Fruit fly (Drosophila melanogaster) whole organism, wandering third instar larva: ENCODE data around the gene CG9541.

Source experiments
- Abd-B ChIP-seq: fragments of >200 bp; optimal IDR thresholded peaks from 2 replicates; lab custom pipeline; 2017; ENCODE audit warnings: missing biosample characterization, missing genetic modification characterization
- CG32264 ChIP-seq: fragments of 200-800 bp; sonication (Bioruptor generic); optimal IDR thresholded peaks from 2 replicates; lab custom pipeline; 2016; ENCODE audit warnings: missing biosample characterization, missing genetic modification characterization
- CG9705 ChIP-seq: fragments of 200-800 bp; sonication (Bioruptor generic); optimal IDR thresholded peaks from 2 replicates; lab custom pipeline; 2018; ENCODE audit warnings: missing biosample characterization, mild to moderate bottlenecking, missing genetic modification characterization
- CrebA ChIP-seq: fragments of 200-800 bp; sonication (Bioruptor generic); optimal IDR thresholded peaks from 2 replicates; lab custom pipeline; 2016; ENCODE audit warnings: missing biosample characterization, mild to moderate bottlenecking, missing genetic modification characterization, borderline replicate concordance
- Dfd ChIP-seq: fragments of >200 bp; optimal IDR thresholded peaks from 2 replicates; lab custom pipeline; 2017; ENCODE audit warnings: missing biosample characterization, missing genetic modification characterization
- Dif ChIP-seq: fragments of 200-275, 200-300 bp; sonication (Bioruptor generic); optimal IDR thresholded peaks from 2 replicates; lab custom pipeline; 2018; ENCODE audit warnings: missing biosample characterization, missing genetic modification characterization; ENCODE audit not compliant: partially characterized antibody
- GATAd ChIP-seq: sonication (Bioruptor generic); optimal IDR thresholded peaks from 2 replicates; lab custom pipeline; 2016; ENCODE audit warnings: missing biosample characterization, missing genetic modification characterization
- HLH106 ChIP-seq: fragments of 200-800 bp; optimal IDR thresholded peaks from 3 replicates; lab custom pipeline; 2019; ENCODE audit warnings: missing biosample characterization, mild to moderate bottlenecking, missing genetic modification characterization, moderate library complexity
- Hnf4 ChIP-seq: fragments of 200-800 bp; sonication (Bioruptor generic); optimal IDR thresholded peaks from 2 replicates; lab custom pipeline; 2016; ENCODE audit warnings: missing biosample characterization, mild to moderate bottlenecking, missing genetic modification characterization
- Hr78 ChIP-seq: fragments of >200 bp; optimal IDR thresholded peaks from 2 replicates; lab custom pipeline; 2017; ENCODE audit warnings: missing biosample characterization, missing genetic modification characterization
- Hr83 ChIP-seq: fragments of 200-300 bp; sonication (Bioruptor generic); optimal IDR thresholded peaks from 2 replicates; lab custom pipeline; 2016; ENCODE audit warnings: missing biosample characterization, mild to moderate bottlenecking, missing genetic modification characterization, moderate library complexity; ENCODE audit not compliant: poor library complexity, severe bottlenecking
- Jra ChIP-seq: sonication (Bioruptor generic); optimal IDR thresholded peaks from 2 replicates; lab custom pipeline; 2016; ENCODE audit warnings: missing biosample characterization, missing genetic modification characterization
- Mio ChIP-seq: sonication (Bioruptor generic); optimal IDR thresholded peaks from 2 replicates; lab custom pipeline; 2016; ENCODE audit warnings: missing biosample characterization, missing genetic modification characterization
- Myc ChIP-seq: fragments of >200 bp; optimal IDR thresholded peaks from 2 replicates; lab custom pipeline; 2017
- N ChIP-seq: fragments of >200 bp; optimal IDR thresholded peaks from 2 replicates; lab custom pipeline; 2018; ENCODE audit warnings: missing biosample characterization, missing external identifiers, missing genetic modification characterization
- OdsH ChIP-seq: fragments of 200-800 bp; sonication (Bioruptor generic); optimal IDR thresholded peaks from 2 replicates; lab custom pipeline; 2016; ENCODE audit warnings: missing biosample characterization, mild to moderate bottlenecking, missing genetic modification characterization
- Rel ChIP-seq, 2 experiments: fragments of 200-800 bp; sonication (Bioruptor generic) in 1 of 2; optimal IDR thresholded peaks; 2 replicates in 1 of 2; 3 replicates in 1 of 2; lab custom pipeline; 2016 to 2019; ENCODE audit warnings: mild to moderate bottlenecking in 2 of 2, missing biosample characterization in 2 of 2, missing genetic modification characterization in 2 of 2, moderate library complexity in 1 of 2
- Sp1 ChIP-seq: fragments of 200-800 bp; sonication (Bioruptor generic); optimal IDR thresholded peaks from 3 replicates; lab custom pipeline; 2019; ENCODE audit warnings: missing biosample characterization, mild to moderate bottlenecking, missing genetic modification characterization, moderate library complexity
- Vsx2 ChIP-seq: fragments of 200-300, 225-300 bp; sonication (Bioruptor generic); optimal IDR thresholded peaks from 2 replicates; lab custom pipeline; 2018; ENCODE audit warnings: missing biosample characterization, missing genetic modification characterization; ENCODE audit not compliant: partially characterized antibody
- br ChIP-seq: fragments of 200-800 bp; sonication (Bioruptor generic); optimal IDR thresholded peaks from 2 replicates; lab custom pipeline; 2016; ENCODE audit warnings: missing biosample characterization, missing genetic modification characterization
- brk ChIP-seq: fragments of 200-800 bp; sonication (Bioruptor generic); optimal IDR thresholded peaks from 2 replicates; lab custom pipeline; 2016; ENCODE audit warnings: missing biosample characterization, mild to moderate bottlenecking, missing genetic modification characterization
- dl ChIP-seq, 2 experiments: fragments of 175-275, 200-275 bp in 1 of 2; fragments of 200-275 bp in 1 of 2; sonication (Bioruptor generic); optimal IDR thresholded peaks; lab custom pipeline; 2018; ENCODE audit warnings: mild to moderate bottlenecking in 2 of 2, missing biosample characterization in 2 of 2, missing genetic modification characterization in 2 of 2, moderate library complexity in 2 of 2; ENCODE audit not compliant: partially characterized antibody in 2 of 2, insufficient read depth in 1 of 2
- dmrt93B ChIP-seq: fragments of 200-800 bp; sonication (Bioruptor generic); optimal IDR thresholded peaks from 2 replicates; lab custom pipeline; 2018; ENCODE audit warnings: missing biosample characterization, mild to moderate bottlenecking, missing genetic modification characterization
- dsf ChIP-seq: sonication (Bioruptor generic); optimal IDR thresholded peaks from 2 replicates; lab custom pipeline; 2016; ENCODE audit warnings: missing biosample characterization, missing genetic modification characterization, borderline replicate concordance
- ey ChIP-seq: fragments of 200-800 bp; sonication (Bioruptor generic); optimal IDR thresholded peaks from 2 replicates; lab custom pipeline; 2016; ENCODE audit warnings: missing biosample characterization, missing genetic modification characterization
- foxo ChIP-seq, 2 experiments: fragments of 200-800 bp; sonication (Bioruptor generic); optimal IDR thresholded peaks; 2 replicates in 1 of 2; 3 replicates in 1 of 2; lab custom pipeline; 2016 to 2017; ENCODE audit warnings: missing biosample characterization in 2 of 2, missing genetic modification characterization in 2 of 2
- fru ChIP-seq: fragments of 200-800 bp; sonication (Bioruptor generic); optimal IDR thresholded peaks from 3 replicates; lab custom pipeline; 2016; ENCODE audit warnings: missing biosample characterization, mild to moderate bottlenecking, missing genetic modification characterization
- h ChIP-seq: fragments of 200-800 bp; sonication (Bioruptor generic); optimal IDR thresholded peaks from 3 replicates; lab custom pipeline; 2016; ENCODE audit warnings: missing biosample characterization, mild to moderate bottlenecking, missing genetic modification characterization
- jim ChIP-seq: fragments of 175-275, 200-325 bp; sonication (Bioruptor generic); optimal IDR thresholded peaks from 2 replicates; lab custom pipeline; 2016; ENCODE audit warnings: missing biosample characterization, mild to moderate bottlenecking, missing genetic modification characterization
- lola ChIP-seq: fragments of >200 bp; optimal IDR thresholded peaks from 2 replicates; lab custom pipeline; 2017; ENCODE audit warnings: missing biosample characterization, missing genetic modification characterization
- pan ChIP-seq: fragments of >200 bp; optimal IDR thresholded peaks from 2 replicates; lab custom pipeline; 2017
- psq ChIP-seq: fragments of 200-800 bp; sonication (Bioruptor generic); optimal IDR thresholded peaks from 3 replicates; lab custom pipeline; 2017; ENCODE audit warnings: missing biosample characterization, mild to moderate bottlenecking, missing genetic modification characterization, moderate library complexity
- rgr ChIP-seq: fragments of 200-800 bp; sonication (Bioruptor generic); optimal IDR thresholded peaks from 3 replicates; lab custom pipeline; 2016; ENCODE audit warnings: missing biosample characterization, mild to moderate bottlenecking, missing genetic modification characterization
- sv ChIP-seq: fragments of 200-800 bp; sonication (Bioruptor generic); optimal IDR thresholded peaks from 3 replicates; lab custom pipeline; 2016; ENCODE audit warnings: missing biosample characterization, missing genetic modification characterization
- tai ChIP-seq: sonication (Bioruptor generic); optimal IDR thresholded peaks from 2 replicates; lab custom pipeline; 2016; ENCODE audit warnings: missing biosample characterization, missing genetic modification characterization
- usp ChIP-seq: fragments of >200 bp; optimal IDR thresholded peaks from 2 replicates; lab custom pipeline; 2017; ENCODE audit warnings: missing biosample characterization, missing genetic modification characterization
- woc ChIP-seq: sonication (Bioruptor generic); optimal IDR thresholded peaks from 2 replicates; lab custom pipeline; 2016; ENCODE audit warnings: missing biosample characterization, mild to moderate bottlenecking, missing genetic modification characterization

CG9541 gene

DNA sequence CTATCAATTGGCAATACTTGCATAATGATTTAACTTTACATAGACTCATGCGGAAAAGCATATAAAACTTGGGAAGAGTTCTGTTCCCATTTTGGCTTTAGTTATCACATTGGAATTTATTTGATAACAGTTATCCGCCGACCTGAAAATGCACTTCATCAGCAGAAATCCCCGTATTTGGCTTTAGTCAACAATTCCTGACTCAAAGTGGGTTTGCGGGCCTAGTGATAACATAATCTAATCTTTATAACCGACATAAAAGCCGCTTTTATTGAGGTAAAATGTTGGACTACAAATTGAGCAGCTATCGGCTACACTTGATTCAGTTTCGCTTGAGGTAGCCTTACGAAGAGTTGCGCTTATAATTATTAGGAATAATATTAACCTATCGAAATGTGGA lies 35.0 kb upstream of the CG9541 start, which contains the start of gene CG9568:
Gene CG9568, plus strand, starts transcription at position 317 of the 400 bp plus-strand sequence.
- TF ChIP-seq Myc (lab: Kevin White, UChicago) (no peak), Rel (GFP tag; optimal IDR thresholded peaks at IDR 0.05; lab: Kevin White, UChicago) (no peak), Rel (tag; optimal IDR thresholded peaks at IDR 0.05; lab: Kevin White, UChicago) (peak; percentile 98), Abd-B (GFP tag; lab: Kevin White, UChicago) (no peak), CrebA (GFP tag; lab: Kevin White, UChicago) (peak; percentile 78), ey (GFP tag; lab: Kevin White, UChicago) (no peak), rgr (GFP tag; lab: Kevin White, UChicago) (peak; percentile 10), Sp1 (peak; percentile 40), Hnf4 (GFP tag; lab: Kevin White, UChicago) (no peak), Vsx2 (no peak), Dif (no peak)

- no peak for TF ChIP-seq Abd-B (GFP tag; lab: Kevin White, UChicago)
- TF ChIP-seq brk (GFP tag; lab: Kevin White, UChicago), result no peak
- TF ChIP-seq Mio, result no peak
- TF ChIP-seq Hr78, result no peak
- TF ChIP-seq foxo (GFP tag; optimal IDR thresholded peaks at IDR 0.05; lab: Kevin White, UChicago), result no peak
- no peak for TF ChIP-seq woc (GFP tag; lab: Kevin White, UChicago)
- TF ChIP-seq tai, result no peak
- TF ChIP-seq Hnf4 (GFP tag; lab: Kevin White, UChicago), result no peak
- TF ChIP-seq h, result no peak
- no peak for TF ChIP-seq ey (GFP tag; lab: Kevin White, UChicago)
- no peak for TF ChIP-seq HLH106 (tag; lab: Kevin White, UChicago)
- no peak for TF ChIP-seq rgr (GFP tag; lab: Kevin White, UChicago)
- TF ChIP-seq Sp1, result no peak
- no peak for TF ChIP-seq Dif
- TF ChIP-seq jim, result no peak
- TF ChIP-seq Dfd (GFP tag; lab: Kevin White, UChicago), result no peak
- no peak for TF ChIP-seq OdsH (GFP tag; lab: Kevin White, UChicago)
- no peak for TF ChIP-seq pan (lab: Kevin White, UChicago)
- no peak for TF ChIP-seq fru (GFP tag; lab: Kevin White, UChicago)
- no peak for TF ChIP-seq Hr83 (GFP tag; lab: Kevin White, UChicago)
Observed at dm6 chr2L:8998237-8998636, 23.0 kb upstream of the CG9541 start, which contains the start of gene Try29F. TSS of gene Try29F (plus strand) at chr2L:8998537.

- TF ChIP-seq Jra (GFP tag; lab: Kevin White, UChicago) (peak; percentile 66), OdsH (GFP tag; lab: Kevin White, UChicago) (peak; percentile 51), Mio (no peak), psq (GFP tag; lab: Kevin White, UChicago) (peak; percentile 73), Rel (GFP tag; optimal IDR thresholded peaks at IDR 0.05; lab: Kevin White, UChicago) (no peak), Rel (tag; optimal IDR thresholded peaks at IDR 0.05; lab: Kevin White, UChicago) (no peak), dsf (GFP tag; lab: Kevin White, UChicago) (peak; percentile 20), CG9705 (GFP tag; lab: Kevin White, UChicago) (peak; percentile 56), N (GFP tag; lab: Kevin White, UChicago) (no peak), Sp1 (peak; percentile 60), Myc (lab: Kevin White, UChicago) (peak; percentile 15), CG32264 (GFP tag; lab: Kevin White, UChicago) (no peak), dmrt93B (GFP tag; lab: Kevin White, UChicago) (peak; percentile 70), fru (GFP tag; lab: Kevin White, UChicago) (peak; percentile 91), woc (GFP tag; lab: Kevin White, UChicago) (peak; percentile 73), ey (GFP tag; lab: Kevin White, UChicago) (peak; percentile 94), sv (GFP tag; lab: Kevin White, UChicago) (peak; percentile 75), foxo (GFP tag; optimal IDR thresholded peaks at IDR 0.05; lab: Kevin White, UChicago) (peak; percentile 7 to 94), HLH106 (tag; lab: Kevin White, UChicago) (peak; percentile 78), br (GFP tag; lab: Kevin White, UChicago) (peak; percentile 44), dl (GFP tag; optimal IDR thresholded peaks at IDR 0.05; lab: Kevin White, UChicago; ENCODE audit: insufficient read depth in 1 of 2, partially characterized antibody in 2 of 2) (no peak), Hr83 (GFP tag; lab: Kevin White, UChicago) (peak; percentile 53), lola (GFP tag; lab: Kevin White, UChicago) (no peak), tai (peak; percentile 83), Hnf4 (GFP tag; lab: Kevin White, UChicago) (peak; percentile 82), rgr (GFP tag; lab: Kevin White, UChicago) (peak; percentile 62), h (peak; percentile 56), GATAd (GFP tag; lab: Kevin White, UChicago) (peak; percentile 75), usp (GFP tag; lab: Kevin White, UChicago) (no peak), brk (GFP tag; lab: Kevin White, UChicago) (peak; percentile 84)
Observed at dm6 chr2L:8997285-8997684, 22.1 kb upstream of the CG9541 start, which contains the start of the genes alien and CG18661. TSS of gene alien (minus strand) at chr2L:8997379. TSS of gene CG18661 (plus strand) at chr2L:8997605.
